Worm (Caenorhabditis elegans) whole organism, late embryonic: ENCODE data around the gene tag-120.

Source experiments
- F13H6.1 ChIP-seq: sonication (generic microtip); optimal IDR thresholded peaks from 2 replicates; lab custom pipeline; 2016; ENCODE audit warnings: missing genetic modification characterization, missing compliant biosample characterization
- K02D7.2 ChIP-seq: sonication (generic microtip); optimal IDR thresholded peaks from 2 replicates; lab custom pipeline; 2017; ENCODE audit warnings: mild to moderate bottlenecking, missing genetic modification characterization, missing compliant biosample characterization
- ahr-1 ChIP-seq: sonication (generic microtip); optimal IDR thresholded peaks from 2 replicates; lab custom pipeline; 2016; ENCODE audit warnings: missing genetic modification characterization, missing compliant biosample characterization
- ama-1 ChIP-seq: fragments of 150-350 bp; optimal IDR thresholded peaks from 2 replicates; lab custom pipeline; 2014
- ceh-19 ChIP-seq: fragments of 200-800 bp; sonication (Bioruptor generic); optimal IDR thresholded peaks from 2 replicates; lab custom pipeline; 2018; ENCODE audit warnings: mild to moderate bottlenecking, missing genetic modification characterization, missing compliant biosample characterization
- ceh-2 ChIP-seq: sonication (generic microtip); optimal IDR thresholded peaks from 2 replicates; lab custom pipeline; 2016; ENCODE audit warnings: missing genotype, missing genetic modification characterization, missing compliant biosample characterization
- ceh-22 ChIP-seq: sonication (generic microtip); optimal IDR thresholded peaks from 2 replicates; lab custom pipeline; 2017; ENCODE audit warnings: missing biosample characterization, missing genetic modification characterization
- ceh-30 ChIP-seq: fragments of 150-350 bp; optimal IDR thresholded peaks from 2 replicates; lab custom pipeline; 2014; ENCODE audit warnings: missing biosample characterization, missing genetic modification characterization
- ceh-34 ChIP-seq: sonication (generic microtip); optimal IDR thresholded peaks from 2 replicates; lab custom pipeline; 2016; ENCODE audit warnings: mild to moderate bottlenecking, missing genetic modification characterization, missing compliant biosample characterization
- ceh-48 ChIP-seq: sonication (generic microtip); optimal IDR thresholded peaks from 2 replicates; lab custom pipeline; 2016; ENCODE audit warnings: missing genetic modification characterization, inconsistent platforms, missing compliant biosample characterization
- che-1 ChIP-seq: sonication (generic microtip); optimal IDR thresholded peaks from 2 replicates; lab custom pipeline; 2016; ENCODE audit warnings: mild to moderate bottlenecking, missing genetic modification characterization, missing compliant biosample characterization
- elt-2 ChIP-seq: sonication (generic microtip); optimal IDR thresholded peaks from 2 replicates; lab custom pipeline; 2016; ENCODE audit warnings: missing genetic modification reagents, missing genetic modification characterization, missing compliant biosample characterization
- elt-4 ChIP-seq: sonication (generic microtip); optimal IDR thresholded peaks from 2 replicates; lab custom pipeline; 2016; ENCODE audit warnings: missing genetic modification characterization, missing compliant biosample characterization
- eyg-1 ChIP-seq: sonication (generic microtip); optimal IDR thresholded peaks from 2 replicates; lab custom pipeline; 2016; ENCODE audit warnings: missing genotype, missing genetic modification characterization, missing compliant biosample characterization
- fax-1 ChIP-seq: sonication (generic microtip); optimal IDR thresholded peaks from 2 replicates; lab custom pipeline; 2016; ENCODE audit warnings: missing genotype, missing genetic modification characterization, missing compliant biosample characterization
- fkh-10 ChIP-seq: fragments of 150-350 bp; optimal IDR thresholded peaks from 2 replicates; lab custom pipeline; 2014; ENCODE audit warnings: missing biosample characterization, missing genetic modification reagents, missing genetic modification characterization
- hlh-13 ChIP-seq: fragments of 200-800 bp; sonication (Bioruptor generic); optimal IDR thresholded peaks from 2 replicates; lab custom pipeline; 2018; ENCODE audit warnings: mild to moderate bottlenecking, missing genetic modification characterization, missing compliant biosample characterization
- hlh-6 ChIP-seq: sonication (generic microtip); optimal IDR thresholded peaks from 2 replicates; lab custom pipeline; 2016; ENCODE audit warnings: missing genotype, missing genetic modification characterization, missing compliant biosample characterization
- lin-11 ChIP-seq: fragments of 200-800 bp; sonication (Bioruptor generic); optimal IDR thresholded peaks from 2 replicates; lab custom pipeline; 2018; ENCODE audit warnings: mild to moderate bottlenecking, missing genetic modification characterization, missing compliant biosample characterization
- nfya-1 ChIP-seq: sonication (generic microtip); optimal IDR thresholded peaks from 2 replicates; lab custom pipeline; 2017; ENCODE audit warnings: missing genetic modification characterization, mild to moderate bottlenecking, missing compliant biosample characterization, antibody characterized with exemption, moderate library complexity
- nhr-11 ChIP-seq: fragments of 150-350 bp; optimal IDR thresholded peaks from 2 replicates; lab custom pipeline; 2014; ENCODE audit warnings: missing biosample characterization, missing genetic modification characterization
- nhr-232 ChIP-seq: sonication (generic microtip); optimal IDR thresholded peaks from 2 replicates; lab custom pipeline; 2016; ENCODE audit warnings: missing genetic modification characterization, missing compliant biosample characterization
- odd-2 ChIP-seq: sonication (generic microtip); optimal IDR thresholded peaks from 2 replicates; lab custom pipeline; 2017; ENCODE audit warnings: antibody characterized with exemption, mild to moderate bottlenecking, missing genetic modification characterization, missing compliant biosample characterization
- pat-9 ChIP-seq: fragments of 200-800 bp; sonication (Bioruptor generic); optimal IDR thresholded peaks from 2 replicates; lab custom pipeline; 2018; ENCODE audit warnings: mild to moderate bottlenecking, missing genetic modification characterization, moderate library complexity, missing compliant biosample characterization
- pha-2 ChIP-seq: sonication (generic microtip); optimal IDR thresholded peaks from 2 replicates; lab custom pipeline; 2017; ENCODE audit warnings: mild to moderate bottlenecking, missing genetic modification characterization, missing compliant biosample characterization
- pha-4 ChIP-seq: fragments of 150-350 bp; optimal IDR thresholded peaks from 2 replicates; lab custom pipeline; 2018; ENCODE audit warnings: missing biosample characterization, missing genetic modification reagents, missing genetic modification characterization
- pros-1 ChIP-seq: fragments of 150-350 bp; optimal IDR thresholded peaks from 2 replicates; lab custom pipeline; 2014; ENCODE audit warnings: missing biosample characterization, missing genetic modification reagents, missing genetic modification characterization
- sdc-2 ChIP-seq: sonication (generic microtip); optimal IDR thresholded peaks from 2 replicates; lab custom pipeline; 2016; ENCODE audit warnings: missing genotype, missing genetic modification characterization, missing compliant biosample characterization
- tbx-2 ChIP-seq: sonication (generic microtip); optimal IDR thresholded peaks from 2 replicates; lab custom pipeline; 2016; ENCODE audit warnings: missing genetic modification characterization, missing compliant biosample characterization
- unc-3 ChIP-seq, 2 experiments: fragments of 200-800 bp in 1 of 2; sonication (Bioruptor generic) in 1 of 2; sonication (generic microtip) in 1 of 2; conservative IDR thresholded peaks in 1 of 2; optimal IDR thresholded peaks in 1 of 2; 2 replicates each; pipeline versions ENCODE4 v1.3.6 to Lab custom; 2016 to 2022; ENCODE audit warnings: missing compliant biosample characterization in 2 of 2, missing genetic modification characterization in 2 of 2, missing genetic modification reagents in 1 of 2
- unc-55 ChIP-seq: sonication (generic microtip); optimal IDR thresholded peaks from 2 replicates; lab custom pipeline; 2017; ENCODE audit warnings: missing biosample characterization, missing genetic modification reagents, missing genetic modification characterization
- zip-5 ChIP-seq: sonication (generic microtip); optimal IDR thresholded peaks from 2 replicates; lab custom pipeline; 2016; ENCODE audit warnings: missing genetic modification characterization, missing compliant biosample characterization

The tag-120 gene

ce11 chrV:9714909-9715308, 5.3 kb upstream of the tag-120 start, which contains the start of gene F40F9.3:
Gene F40F9.3 (plus strand): TSS chrV:9715209.
- TF ChIP-seq tbx-2 (tag; lab: Kevin White, UChicago), result no peak
- TF ChIP-seq K02D7.2, result no peak
- no peak for TF ChIP-seq pat-9
- TF ChIP-seq ceh-22 (tag; lab: Kevin White, UChicago), result no peak
- no peak for TF ChIP-seq hlh-13
- TF ChIP-seq elt-4 (tag; lab: Kevin White, UChicago), result no peak
- no peak for TF ChIP-seq sdc-2 (tag; lab: Kevin White, UChicago)
- TF ChIP-seq ceh-30, result no peak
- TF ChIP-seq nhr-232, result no peak
- no peak for TF ChIP-seq elt-2 (tag; lab: Kevin White, UChicago)
- TF ChIP-seq nfya-1 (tag; lab: Kevin White, UChicago), result no peak

DNA sequence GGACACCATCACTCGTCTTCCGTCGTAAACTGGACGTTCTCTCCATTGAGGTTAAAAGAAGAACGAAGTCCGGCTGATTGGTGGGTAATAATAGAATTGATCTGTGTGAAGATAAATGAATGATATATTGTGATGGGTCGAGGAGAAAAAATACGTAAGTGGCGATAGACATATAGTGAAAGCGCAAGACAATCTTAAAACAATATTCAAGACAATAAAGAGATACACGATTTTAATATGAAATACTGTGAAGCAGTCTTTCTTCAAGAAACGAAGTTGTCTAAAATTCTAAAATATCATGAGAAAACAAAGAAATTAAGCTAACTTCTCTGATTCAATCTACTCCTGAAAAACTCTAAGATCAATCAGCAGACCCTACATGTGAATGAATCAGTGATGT, 3.9 kb upstream of the tag-120 start, which contains the start of gene F40F9.10:
F40F9.10 (minus strand) TSS at position 101 of the 400 bp plus-strand sequence.
- TF ChIP-seq lin-11 (tag; lab: Kevin White, UChicago) (no peak), ahr-1 (tag; lab: Kevin White, UChicago) (no peak), ceh-19 (no peak), nhr-232 (no peak), unc-3 (GFP tag; conservative IDR thresholded peaks at IDR 0.05; lab: Robert Waterston, UW) (no peak), unc-3 (tag; optimal IDR thresholded peaks at IDR 0.05; lab: Kevin White, UChicago) (no peak), fkh-10 (no peak), che-1 (tag; lab: Kevin White, UChicago) (no peak), elt-4 (tag; lab: Kevin White, UChicago) (no peak), tbx-2 (tag; lab: Kevin White, UChicago) (no peak)

- TF ChIP-seq eyg-1 (tag; lab: Kevin White, UChicago), result no peak
- TF ChIP-seq ceh-48 (tag; lab: Kevin White, UChicago), result no peak
- TF ChIP-seq ahr-1 (tag; lab: Kevin White, UChicago), result no peak
- TF ChIP-seq ceh-2 (tag; lab: Kevin White, UChicago), result no peak
- no peak for TF ChIP-seq unc-55
- no peak for TF ChIP-seq elt-4 (tag; lab: Kevin White, UChicago)
- TF ChIP-seq hlh-6 (tag; lab: Kevin White, UChicago), result no peak
These were observed 3.0 kb upstream of the tag-120 start for ce11 chrV:9712418-9713173.

- no peak for TF ChIP-seq hlh-13
- TF ChIP-seq pros-1 (tag; lab: Kevin White, UChicago), result no peak
- TF ChIP-seq elt-2 (tag; lab: Kevin White, UChicago), result peak; percentile 81
- TF ChIP-seq, all 69 proteins: peak for 1
These were observed 1.6 kb upstream of the tag-120 start for ce11 chrV:9711174-9711573.

- TF ChIP-seq fax-1 (tag; lab: Kevin White, UChicago), result no peak
- no peak for TF ChIP-seq nhr-232
- TF ChIP-seq zip-5, result no peak
- no peak for TF ChIP-seq pros-1 (tag; lab: Kevin White, UChicago)
- TF ChIP-seq ceh-34 (tag; lab: Kevin White, UChicago), result no peak
- TF ChIP-seq che-1 (tag; lab: Kevin White, UChicago), result no peak
- TF ChIP-seq ama-1 (lab: Kevin White, UChicago), result no peak
- no peak for TF ChIP-seq F13H6.1 (tag; lab: Kevin White, UChicago)
- TF ChIP-seq elt-4 (tag; lab: Kevin White, UChicago), result no peak
- TF ChIP-seq pha-2, result no peak
- no peak for TF ChIP-seq pha-4 (tag; lab: Kevin White, UChicago)
- no peak for TF ChIP-seq odd-2 (tag; lab: Kevin White, UChicago)
- no peak for TF ChIP-seq nhr-11 (tag; lab: Kevin White, UChicago)
- no peak for TF ChIP-seq pat-9
These were observed 3.0 kb downstream of the tag-120 start for ce11 chrV:9706592-9706991.
